Fruit fly (Drosophila melanogaster) whole organism, embryonic: Measurements from ENCODE around the gene CG9948.
A peak's percentile ranks its signal among the peaks of the same experiment; 100 is the strongest.

ENCODE experiments used
- CG1024 ChIP-seq: fragments of 200-800 bp; sonication (Bioruptor generic); IDR thresholded peaks from 2 replicates; pipeline ENCODE4 v1.3.6; 2022; ENCODE audit warnings: missing biosample characterization, missing genetic modification characterization
- CG12219 ChIP-seq: fragments of 200-800 bp; sonication (Bioruptor generic); optimal IDR thresholded peaks from 3 replicates; lab custom pipeline; 2018; ENCODE audit warnings: missing biosample characterization, mild to moderate bottlenecking, missing genetic modification characterization
- CG32532 ChIP-seq: fragments of 200-800 bp; sonication (Bioruptor generic); IDR thresholded peaks from 2 replicates; pipeline ENCODE4 v1.3.6; 2022; ENCODE audit warnings: missing biosample characterization, missing genetic modification characterization
- CG7928 ChIP-seq: fragments of 200-800 bp; sonication (Bioruptor generic); optimal IDR thresholded peaks from 2 replicates; lab custom pipeline; 2017; ENCODE audit warnings: missing biosample characterization, mild to moderate bottlenecking, missing genetic modification characterization
- Dip3 ChIP-seq: fragments of 200-800 bp; sonication (Bioruptor generic); optimal IDR thresholded peaks from 3 replicates; lab custom pipeline; 2016; ENCODE audit warnings: missing biosample characterization, missing genetic modification characterization
- Ssrp ChIP-seq: fragments of 200-800 bp; sonication (Bioruptor generic); optimal IDR thresholded peaks from 2 replicates; lab custom pipeline; 2018; ENCODE audit warnings: missing biosample characterization, mild to moderate bottlenecking, missing genetic modification characterization, moderate library complexity
- Xbp1 ChIP-seq: fragments of 200-800 bp; sonication (Bioruptor generic); optimal IDR thresholded peaks from 3 replicates; lab custom pipeline; 2016; ENCODE audit warnings: missing biosample characterization, mild to moderate bottlenecking, missing genetic modification characterization
- ash1 ChIP-seq: fragments of 200-800 bp; sonication (Bioruptor generic); optimal IDR thresholded peaks from 2 replicates; lab custom pipeline; 2018; ENCODE audit warnings: missing biosample characterization, mild to moderate bottlenecking, missing genetic modification characterization
- otp ChIP-seq: fragments of 200-800 bp; sonication (Bioruptor generic); IDR thresholded peaks from 3 replicates; pipeline ENCODE4, ENCODE4 v1.3.6; 2022; ENCODE audit warnings: missing biosample characterization, missing genetic modification characterization
- sima ChIP-seq: fragments of 200-800 bp; sonication (Bioruptor generic); optimal IDR thresholded peaks from 2 replicates; lab custom pipeline; 2016; ENCODE audit warnings: missing biosample characterization, missing genetic modification characterization
- sisA ChIP-seq: fragments of 200-800 bp; sonication (Bioruptor generic); IDR thresholded peaks from 2 replicates; pipeline ENCODE4 v1.3.6; 2022; ENCODE audit warnings: missing biosample characterization, missing genetic modification characterization
- ssp ChIP-seq: fragments of 200-800 bp; sonication (Bioruptor generic); IDR thresholded peaks from 2 replicates; pipeline ENCODE4 v1.3.6; 2022; ENCODE audit warnings: missing biosample characterization, missing genetic modification characterization
- vvl ChIP-seq: fragments of 200-800 bp; sonication (Bioruptor generic); IDR thresholded peaks from 2 replicates; pipeline ENCODE4 v1.3.6; 2022; ENCODE audit warnings: missing biosample characterization, missing genetic modification characterization

DNA sequence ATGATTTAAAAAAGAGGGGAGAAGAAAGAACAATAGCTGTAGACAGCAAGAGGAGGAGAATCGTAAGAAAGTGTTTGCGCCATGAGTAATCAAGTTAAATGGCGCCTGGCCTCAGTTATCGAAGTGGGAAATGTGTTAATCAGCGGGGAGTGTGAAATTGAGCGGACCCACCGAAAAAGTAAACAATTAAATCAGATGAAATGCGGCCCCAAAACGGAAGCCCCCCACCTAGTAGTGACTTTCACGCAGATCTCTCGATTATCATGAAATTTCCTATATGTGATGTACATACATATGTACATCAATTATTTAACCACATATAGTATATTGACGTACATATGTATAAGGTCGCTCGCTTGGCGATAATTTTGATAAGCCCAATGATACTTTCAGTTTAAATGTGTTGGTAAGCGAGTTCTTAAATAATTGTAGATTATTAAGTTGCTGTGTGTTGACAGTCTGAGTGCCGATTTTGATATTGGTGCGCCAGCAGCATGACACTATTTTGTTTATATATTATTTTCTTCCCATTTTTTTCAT is 20.9 kb downstream of the CG9948 start:
- TF ChIP-seq Ssrp (no peak), ssp (GFP tag; lab: Robert Waterston, UW) (no peak), Dip3 (GFP tag; lab: Kevin White, UChicago) (no peak), CG12219 (GFP tag; lab: Kevin White, UChicago) (no peak), CG32532 (GFP tag; lab: Robert Waterston, UW) (no peak), Xbp1 (no peak), CG1024 (GFP tag; lab: Robert Waterston, UW) (no peak), CG7928 (GFP tag; lab: Kevin White, UChicago) (no peak), ash1 (no peak), vvl (GFP tag; lab: Robert Waterston, UW) (no peak), sima (no peak), sisA (GFP tag; lab: Robert Waterston, UW) (no peak), otp (peak; percentile 61; the same call in 1 of the 3 replicates)
